Worm (Caenorhabditis elegans): ENCODE measurements around the gene F52C9.3.

DNA sequence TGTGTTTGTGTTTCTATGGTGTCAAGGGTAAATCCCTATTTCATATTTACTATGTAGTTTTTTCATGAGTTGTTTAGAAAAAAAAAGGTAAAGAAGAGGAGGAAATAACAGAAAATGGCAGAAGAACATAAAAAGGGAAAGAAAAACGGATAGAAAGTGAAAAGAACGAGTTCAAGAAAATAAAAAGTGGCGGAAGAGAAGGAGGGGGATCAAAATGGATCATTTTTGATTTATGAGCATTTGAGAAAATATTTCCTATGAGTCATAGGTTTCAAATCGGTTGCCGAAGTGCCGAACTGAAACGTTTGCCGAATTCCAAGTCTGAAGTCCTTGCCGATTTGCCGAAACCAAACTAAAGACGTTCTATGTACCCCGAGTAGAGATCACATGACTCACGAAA lies 17.1 kb downstream of the F52C9.3 start:
- TF ChIP-seq pha-4 (tag; optimal IDR thresholded peaks at IDR 0.05) (no peak), hlh-30 (tag; optimal IDR thresholded peaks at IDR 0.05; ENCODE audit: insufficient read depth) (no peak), fax-1 (tag; optimal IDR thresholded peaks at IDR 0.05) (no peak), ttx-3 (tag; optimal IDR thresholded peaks at IDR 0.05) (no peak), pqm-1 (tag; optimal IDR thresholded peaks at IDR 0.05) (no peak), ama-1 (optimal IDR thresholded peaks at IDR 0.05) (no peak), elt-2 (tag; optimal IDR thresholded peaks at IDR 0.05) (no peak)
